Worm (Caenorhabditis elegans) whole organism, L4 larva: ENCODE data around the gene yju-2.
A peak's percentile ranks its signal among the peaks of the same experiment; 100 is the strongest.

Experiments used
- D1046.2 ChIP-seq: fragments of 200-800 bp; sonication (Bioruptor generic); IDR thresholded peaks from 2 replicates; pipeline ENCODE4 v1.3.6; 2022; ENCODE audit warnings: missing genetic modification characterization, missing compliant biosample characterization
- F10B5.3 ChIP-seq: sonication (generic microtip); optimal IDR thresholded peaks from 2 replicates; lab custom pipeline; 2016; ENCODE audit warnings: mild to moderate bottlenecking, missing genetic modification characterization, missing compliant biosample characterization
- F26F4.8 ChIP-seq: fragments of 200-800 bp; sonication (Bioruptor generic); conservative IDR thresholded peaks from 2 replicates; pipeline ENCODE4 v1.3.6; 2022; ENCODE audit warnings: missing genetic modification characterization, missing compliant biosample characterization
- F37D6.2 ChIP-seq: sonication (generic microtip); optimal IDR thresholded peaks from 2 replicates; lab custom pipeline; 2016; ENCODE audit warnings: mild to moderate bottlenecking, missing genetic modification characterization, missing compliant biosample characterization
- F44E2.7 ChIP-seq: fragments of 200-800 bp; sonication (Bioruptor generic); IDR thresholded peaks from 2 replicates; pipeline ENCODE4 v2.1.2; 2022; ENCODE audit warnings: missing genetic modification characterization, missing compliant biosample characterization
- F49E8.2 ChIP-seq: sonication (generic microtip); optimal IDR thresholded peaks from 2 replicates; lab custom pipeline; 2016; ENCODE audit warnings: missing compliant biosample characterization, mild to moderate bottlenecking, missing genetic modification characterization, borderline replicate concordance
- R02D3.7 ChIP-seq: fragments of 150-350 bp; sonication (generic microtip); optimal IDR thresholded peaks from 3 replicates; lab custom pipeline; 2014; ENCODE audit warnings: missing biosample characterization, missing genetic modification characterization
- T26A8.4 ChIP-seq: fragments of 200-800 bp; sonication (Bioruptor generic); IDR thresholded peaks from 2 replicates; pipeline ENCODE4 v1.3.6; 2022; ENCODE audit warnings: missing genetic modification characterization, missing compliant biosample characterization
- Y48G9A.11 ChIP-seq: fragments of 200-800 bp; sonication (Bioruptor generic); IDR thresholded peaks from 2 replicates; pipeline ENCODE4 v1.3.6; 2022; ENCODE audit warnings: missing genetic modification reagents, missing genetic modification characterization, missing compliant biosample characterization
- aha-1 ChIP-seq: fragments of 150-350 bp; peaks from one replicate; lab custom pipeline; 2014; ENCODE audit warnings: missing biosample characterization, missing genetic modification characterization
- attf-4 ChIP-seq: sonication (generic microtip); optimal IDR thresholded peaks from 3 replicates; lab custom pipeline; 2017; ENCODE audit warnings: missing biosample characterization, missing genetic modification characterization
- ceh-20 ChIP-seq: fragments of 200-800 bp; sonication (Bioruptor generic); IDR thresholded peaks from 2 replicates; pipeline ENCODE4 v1.3.6; 2022; ENCODE audit warnings: missing genetic modification reagents, missing genetic modification characterization, missing compliant biosample characterization
- ceh-28 ChIP-seq: fragments of 150-350 bp; optimal IDR thresholded peaks from 2 replicates; lab custom pipeline; 2014; ENCODE audit warnings: missing biosample characterization, missing genetic modification reagents, missing genetic modification characterization
- ceh-32 ChIP-seq: sonication (generic microtip); optimal IDR thresholded peaks from 2 replicates; lab custom pipeline; 2016; ENCODE audit warnings: mild to moderate bottlenecking, missing genetic modification characterization, missing compliant biosample characterization; ENCODE audit not compliant: poor library complexity
- ceh-62 ChIP-seq: sonication (generic microtip); optimal IDR thresholded peaks from 2 replicates; lab custom pipeline; 2017; ENCODE audit warnings: missing biosample characterization, missing genetic modification characterization
- ceh-82 ChIP-seq: sonication (generic microtip); optimal IDR thresholded peaks from 2 replicates; lab custom pipeline; 2017; ENCODE audit warnings: missing biosample characterization, missing genetic modification characterization
- ces-1 ChIP-seq: fragments of 150-350 bp; sonication (generic microtip); optimal IDR thresholded peaks from 4 replicates; lab custom pipeline; 2014; ENCODE audit warnings: missing biosample characterization, missing genetic modification reagents, missing genetic modification characterization
- daf-12 ChIP-seq: fragments of 150-350 bp; optimal IDR thresholded peaks from 2 replicates; lab custom pipeline; 2014; ENCODE audit warnings: missing biosample characterization, missing genetic modification reagents, missing genetic modification characterization
- daf-19 ChIP-seq: fragments of 200-800 bp; sonication (Bioruptor generic); conservative IDR thresholded peaks from 2 replicates; pipeline ENCODE4 v1.3.6; 2022; ENCODE audit warnings: missing genetic modification characterization, missing compliant biosample characterization
- dmd-9 ChIP-seq: fragments of 200-800 bp; sonication (Bioruptor generic); IDR thresholded peaks from 2 replicates; pipeline ENCODE4 v1.3.6; 2022; ENCODE audit warnings: missing genetic modification reagents, missing genetic modification characterization, missing compliant biosample characterization
- dve-1 ChIP-seq: sonication (generic microtip); optimal IDR thresholded peaks from 2 replicates; lab custom pipeline; 2017; ENCODE audit warnings: antibody characterized with exemption, mild to moderate bottlenecking, missing genetic modification characterization, missing compliant biosample characterization; ENCODE audit not compliant: insufficient read depth
- egl-27 ChIP-seq: sonication (generic microtip); optimal IDR thresholded peaks from 3 replicates; lab custom pipeline; 2017; ENCODE audit warnings: missing biosample characterization, missing genetic modification reagents, missing genetic modification characterization
- hlh-30 ChIP-seq: sonication (generic microtip); optimal IDR thresholded peaks from 2 replicates; lab custom pipeline; 2017; ENCODE audit warnings: antibody characterized with exemption, mild to moderate bottlenecking, missing genetic modification characterization, missing compliant biosample characterization; ENCODE audit not compliant: insufficient read depth
- hmg-1.1 ChIP-seq: fragments of 200-800 bp; sonication (Bioruptor generic); IDR thresholded peaks from 2 replicates; pipeline ENCODE4 v1.3.6; 2022; ENCODE audit warnings: missing genetic modification reagents, missing genetic modification characterization, missing compliant biosample characterization
- lim-7 ChIP-seq: fragments of 200-800 bp; sonication (Bioruptor generic); IDR thresholded peaks from 2 replicates; pipeline ENCODE4 v1.3.6; 2022; ENCODE audit warnings: missing genetic modification characterization, missing compliant biosample characterization
- lin-1 ChIP-seq: fragments of 200-800 bp; sonication (Bioruptor generic); IDR thresholded peaks from 2 replicates; pipeline ENCODE4 v1.3.6; 2022; ENCODE audit warnings: missing genetic modification reagents, missing genetic modification characterization, missing compliant biosample characterization
- lin-13 ChIP-seq: fragments of 150-350 bp; optimal IDR thresholded peaks from 2 replicates; lab custom pipeline; 2014; ENCODE audit warnings: missing biosample characterization, missing genetic modification reagents, missing genetic modification characterization
- lin-38 ChIP-seq: fragments of 200-800 bp; sonication (Bioruptor generic); IDR thresholded peaks from 2 replicates; pipeline ENCODE4 v1.3.6; 2022; ENCODE audit warnings: missing genetic modification reagents, missing genetic modification characterization, missing compliant biosample characterization
- lin-39 ChIP-seq: fragments of 150-350 bp; optimal IDR thresholded peaks from 2 replicates; lab custom pipeline; 2014; ENCODE audit warnings: missing biosample characterization, missing genetic modification reagents, missing genetic modification characterization
- madf-9 ChIP-seq: fragments of 200-800 bp; sonication (Bioruptor generic); conservative IDR thresholded peaks from 2 replicates; pipeline ENCODE4 v1.3.6; 2022; ENCODE audit warnings: missing genetic modification reagents, missing genetic modification characterization, missing compliant biosample characterization
- mdt-29 ChIP-seq: fragments of 200-800 bp; sonication (Bioruptor generic); IDR thresholded peaks from 2 replicates; pipeline ENCODE4 v1.3.6; 2022; ENCODE audit warnings: missing genetic modification reagents, missing genetic modification characterization, missing compliant biosample characterization
- mxl-2 ChIP-seq: fragments of 200-800 bp; sonication (Bioruptor generic); conservative IDR thresholded peaks from 2 replicates; pipeline ENCODE4 v1.3.6; 2022; ENCODE audit warnings: missing genetic modification reagents, missing genetic modification characterization, missing compliant biosample characterization
- mxl-3 ChIP-seq: fragments of 200-800 bp; sonication (Bioruptor generic); optimal IDR thresholded peaks from 2 replicates; lab custom pipeline; 2018; ENCODE audit warnings: mild to moderate bottlenecking, missing genetic modification characterization, missing compliant biosample characterization
- nhr-102 ChIP-seq: sonication (generic microtip); optimal IDR thresholded peaks from 2 replicates; lab custom pipeline; 2016; ENCODE audit warnings: mild to moderate bottlenecking, missing genetic modification characterization, moderate library complexity, missing compliant biosample characterization
- nhr-237 ChIP-seq: sonication (generic microtip); optimal IDR thresholded peaks from 2 replicates; lab custom pipeline; 2017; ENCODE audit warnings: missing biosample characterization, missing genetic modification characterization
- nhr-41 ChIP-seq: fragments of 200-800 bp; sonication (Bioruptor generic); IDR thresholded peaks from 2 replicates; pipeline ENCODE4 v1.3.6; 2022; ENCODE audit warnings: missing genetic modification reagents, missing genetic modification characterization, missing compliant biosample characterization
- nhr-48 ChIP-seq: sonication (generic microtip); optimal IDR thresholded peaks from 2 replicates; lab custom pipeline; 2016; ENCODE audit warnings: mild to moderate bottlenecking, missing genetic modification characterization, missing compliant biosample characterization
- nhr-6 ChIP-seq: fragments of 150-350 bp; optimal IDR thresholded peaks from 2 replicates; lab custom pipeline; 2014; ENCODE audit warnings: missing biosample characterization, missing genetic modification characterization
- nhr-76 ChIP-seq: fragments of 150-350 bp; optimal IDR thresholded peaks from 2 replicates; lab custom pipeline; 2014; ENCODE audit warnings: missing biosample characterization, missing genetic modification characterization
- pha-4 ChIP-seq, 2 experiments: fragments of 150-350 bp in 1 of 2; fragments of 200-800 bp in 1 of 2; sonication (Bioruptor generic) in 1 of 2; IDR thresholded peaks in 1 of 2; optimal IDR thresholded peaks in 1 of 2; 2 replicates each; pipeline versions ENCODE4 v1.3.6 to Lab custom; 2014 to 2022; ENCODE audit warnings: missing genetic modification characterization in 2 of 2, missing genetic modification reagents in 2 of 2, missing biosample characterization in 1 of 2, missing compliant biosample characterization in 1 of 2
- rbr-2 ChIP-seq: sonication (generic microtip); optimal IDR thresholded peaks from 2 replicates; lab custom pipeline; 2016; ENCODE audit warnings: missing genotype, missing genetic modification characterization, missing compliant biosample characterization
- saeg-2 ChIP-seq: fragments of 200-800 bp; sonication (Bioruptor generic); IDR thresholded peaks from 2 replicates; pipeline ENCODE4 v1.3.6; 2022; ENCODE audit warnings: missing genetic modification reagents, missing genetic modification characterization, missing compliant biosample characterization
- set-16 ChIP-seq: fragments of 200-800 bp; sonication (Bioruptor generic); IDR thresholded peaks from 2 replicates; pipeline ENCODE4 v1.3.6; 2022; ENCODE audit warnings: missing genetic modification reagents, missing genetic modification characterization, missing compliant biosample characterization
- skn-1 ChIP-seq: fragments of 150-350 bp; optimal IDR thresholded peaks from 2 replicates; lab custom pipeline; 2014; ENCODE audit warnings: missing biosample characterization, missing genetic modification characterization
- snpc-1.2 ChIP-seq: fragments of 200-800 bp; sonication (Bioruptor generic); IDR thresholded peaks from 2 replicates; pipeline ENCODE4 v1.3.6; 2022; ENCODE audit warnings: missing genetic modification reagents, missing genetic modification characterization, missing compliant biosample characterization
- tra-1 ChIP-seq: fragments of 200-800 bp; sonication (Bioruptor generic); IDR thresholded peaks from 2 replicates; pipeline ENCODE4 v1.3.6; 2022; ENCODE audit warnings: missing genetic modification reagents, missing genetic modification characterization, missing compliant biosample characterization
- unc-130 ChIP-seq: sonication (generic microtip); optimal IDR thresholded peaks from 2 replicates; lab custom pipeline; 2016; ENCODE audit warnings: missing genetic modification reagents, missing genetic modification characterization, missing compliant biosample characterization
- unc-39 ChIP-seq: sonication (generic microtip); optimal IDR thresholded peaks from 2 replicates; lab custom pipeline; 2017; ENCODE audit warnings: missing biosample characterization, missing genetic modification characterization
- zag-1 ChIP-seq: fragments of 150-350 bp; optimal IDR thresholded peaks from 2 replicates; lab custom pipeline; 2014; ENCODE audit warnings: missing biosample characterization, missing genetic modification characterization
- ztf-11 ChIP-seq: fragments of 150-350 bp; optimal IDR thresholded peaks from 2 replicates; lab custom pipeline; 2014; ENCODE audit warnings: missing biosample characterization, missing genetic modification characterization
- ztf-7 ChIP-seq: fragments of 150-350 bp; optimal IDR thresholded peaks from 2 replicates; lab custom pipeline; 2014; ENCODE audit warnings: missing biosample characterization, missing genetic modification characterization

yju-2 gene

ce11 chrIII:7153747-7154238 lies 30.3 kb upstream of the yju-2 start, which contains the start of gene ogt-1 (continued):
- TF ChIP-seq saeg-2 (GFP tag; lab: Robert Waterston, UW) (0 out of 2 replicates have a peak, but pooled peaks have one; percentile 37), nhr-102 (tag; lab: Kevin White, UChicago) (peak; percentile 34), ceh-32 (tag; lab: Kevin White, UChicago) (no peak), egl-27 (tag; lab: Kevin White, UChicago) (no peak), R02D3.7 (tag; lab: Kevin White, UChicago) (no peak), nhr-41 (GFP tag; lab: Robert Waterston, UW) (no peak), ceh-62 (tag; lab: Kevin White, UChicago) (no peak), daf-12 (tag; lab: Kevin White, UChicago) (no peak), unc-39 (tag; lab: Kevin White, UChicago) (no peak), Y48G9A.11 (GFP tag; lab: Robert Waterston, UW) (no peak), ces-1 (peak; percentile 58), madf-9 (GFP tag; lab: Robert Waterston, UW) (peak; percentile 25; the same call in 1 of the 2 replicates), unc-130 (GFP tag; lab: Kevin White, UChicago) (no peak), ceh-28 (tag; lab: Kevin White, UChicago) (peak; percentile 32), mdt-29 (GFP tag; lab: Robert Waterston, UW) (no peak), D1046.2 (GFP tag; lab: Robert Waterston, UW) (no peak), ceh-82 (tag; lab: Kevin White, UChicago) (no peak), ztf-7 (tag; lab: Kevin White, UChicago) (no peak), dve-1 (tag; lab: Kevin White, UChicago) (peak; percentile 89), F49E8.2 (tag; lab: Kevin White, UChicago) (no peak), dmd-9 (GFP tag; lab: Robert Waterston, UW) (no peak), lin-39 (tag; lab: Kevin White, UChicago) (no peak), pha-4 (GFP tag; IDR thresholded peaks at IDR 0.05; lab: Robert Waterston, UW) (peak; percentile 65; the same call in 1 of the 2 replicates), pha-4 (tag; optimal IDR thresholded peaks at IDR 0.05; lab: Kevin White, UChicago) (peak; percentile 91), nhr-76 (tag; lab: Kevin White, UChicago) (peak; percentile 25), F44E2.7 (GFP tag; lab: Robert Waterston, UW) (no peak), ceh-20 (GFP tag; lab: Robert Waterston, UW) (peak; percentile 54; the same call in 1 of the 2 replicates), aha-1 (tag; lab: Kevin White, UChicago) (peak; percentile 72), daf-19 (GFP tag; lab: Robert Waterston, UW) (0 out of 2 replicates have a peak, but pooled peaks have one; percentile 34), attf-4 (tag; lab: Kevin White, UChicago) (no peak), lin-1 (peak; percentile 31; the same call in 1 of the 2 replicates), nhr-48 (peak; percentile 75), mxl-3 (GFP tag; lab: Kevin White, UChicago) (no peak), F26F4.8 (GFP tag; lab: Robert Waterston, UW) (no peak), hmg-1.1 (GFP tag; lab: Robert Waterston, UW) (peak; percentile 82), skn-1 (tag; lab: Kevin White, UChicago) (no peak), T26A8.4 (GFP tag; lab: Robert Waterston, UW) (peak; percentile 80), nhr-237 (tag; lab: Kevin White, UChicago) (no peak), mxl-2 (GFP tag; lab: Robert Waterston, UW) (no peak), lin-13 (GFP tag; lab: Kevin White, UChicago) (peak; percentile 28), snpc-1.2 (GFP tag; lab: Robert Waterston, UW) (no peak), lim-7 (GFP tag; lab: Robert Waterston, UW) (no peak), lin-38 (peak; percentile 64), F37D6.2 (tag; lab: Kevin White, UChicago) (peak; percentile 40), rbr-2 (tag; lab: Kevin White, UChicago) (peak; percentile 85), ztf-11 (tag; lab: Kevin White, UChicago) (no peak), tra-1 (GFP tag; lab: Robert Waterston, UW) (peak; percentile 62; the same call in 1 of the 2 replicates), set-16 (no peak), nhr-6 (tag; lab: Kevin White, UChicago) (peak; percentile 92), zag-1 (tag; lab: Kevin White, UChicago) (no peak), hlh-30 (tag; lab: Kevin White, UChicago) (peak; percentile 88), F10B5.3 (peak; percentile 32)
